Worm (Caenorhabditis elegans): ENCODE data around the gene slc-46A.
"Not testable (repeated sequence)": the region's sequence is repeated elsewhere in the genome, so short reads cannot be mapped to it uniquely, and the experiment has no call there.

DNA sequence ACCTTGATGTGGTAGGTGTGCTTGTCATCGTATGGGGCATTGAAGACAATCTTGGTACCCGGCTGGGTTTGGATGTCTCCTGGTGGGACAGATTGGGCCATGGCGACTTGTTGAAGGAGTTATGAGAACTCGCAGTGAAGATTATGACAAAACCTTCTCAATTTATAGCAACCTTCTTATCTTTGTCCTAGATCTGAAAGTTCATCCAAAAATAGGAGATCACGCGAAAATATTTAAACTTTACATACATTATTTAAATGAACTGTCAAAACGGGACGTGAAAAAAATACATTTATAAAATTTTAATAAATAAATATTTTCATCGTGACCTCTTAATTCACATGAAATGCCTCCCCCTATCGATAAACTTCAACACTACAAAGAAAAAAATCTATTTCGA is 6.0 kb upstream of the slc-46A start, which contains the start of the genes msp-59 and ZK354.2:
- TF ChIP-seq mxl-3 (GFP tag; optimal IDR thresholded peaks at IDR 0.05); dmd-6 (GFP tag; IDR thresholded peaks at IDR 0.05); madf-5 (GFP tag; IDR thresholded peaks at IDR 0.05); mdl-1 (tag; optimal IDR thresholded peaks at IDR 0.05); tra-1 (GFP tag; IDR thresholded peaks at IDR 0.05); daf-8 (GFP tag; IDR thresholded peaks at IDR 0.05); skn-1 (tag; optimal IDR thresholded peaks at IDR 0.05); aha-1 (tag); nhr-77 (tag; optimal IDR thresholded peaks at IDR 0.05); Y48G9A.11 (GFP tag; IDR thresholded peaks at IDR 0.05): not testable (repeated sequence)

Data from whole organism, L4 larva.